Fruit fly (Drosophila melanogaster): ENCODE measurements around the gene RfC3.

dm6 chr2L:10379865-10380264, 39.1 kb upstream of the RfC3 start, which contains the start of gene gny:
- no peak for TF ChIP-seq psq (optimal IDR thresholded peaks at IDR 0.05)
- TF ChIP-seq Dll (optimal IDR thresholded peaks at IDR 0.05), result no peak
- TF ChIP-seq EcR (GFP tag; optimal IDR thresholded peaks at IDR 0.05), result no peak
- no peak for TF ChIP-seq CG8478 (optimal IDR thresholded peaks at IDR 0.05)

Measured in whole organism.